Fruit fly (Drosophila melanogaster) whole organism, adult: ENCODE results near the gene PolE1.

Experiments
- CG11617 ChIP-seq: fragments of 200-800 bp; sonication (Bioruptor generic); optimal IDR thresholded peaks from 2 replicates; lab custom pipeline; 2017; ENCODE audit warnings: mild to moderate bottlenecking, missing biosample characterization, missing genetic modification reagents, missing genetic modification characterization
- CG12768 ChIP-seq: fragments of 200-800 bp; sonication (Bioruptor generic); optimal IDR thresholded peaks from 2 replicates; lab custom pipeline; 2017; ENCODE audit warnings: missing biosample characterization, missing genetic modification characterization, mild to moderate bottlenecking, moderate library complexity, missing genetic modification reagents
- CG14711 ChIP-seq: fragments of 200-800 bp; sonication (Bioruptor generic); optimal IDR thresholded peaks from 2 replicates; lab custom pipeline; 2018; ENCODE audit warnings: missing biosample characterization, mild to moderate bottlenecking, missing genetic modification characterization, moderate library complexity
- CG1620 ChIP-seq: fragments of 200-800 bp; sonication (Bioruptor generic); optimal IDR thresholded peaks from 2 replicates; lab custom pipeline; 2016; ENCODE audit warnings: missing biosample characterization, missing genetic modification characterization
- CG33017 ChIP-seq: fragments of 200-800 bp; sonication (Bioruptor generic); optimal IDR thresholded peaks from 2 replicates; lab custom pipeline; 2018; ENCODE audit warnings: missing biosample characterization, mild to moderate bottlenecking, missing genetic modification characterization, moderate library complexity
- CG5204 ChIP-seq: fragments of 200-800 bp; sonication (Bioruptor generic); optimal IDR thresholded peaks from 2 replicates; lab custom pipeline; 2016; ENCODE audit warnings: missing biosample characterization, missing genetic modification characterization
- CG7045 ChIP-seq: fragments of 200-800 bp; sonication (Bioruptor generic); optimal IDR thresholded peaks from 2 replicates; lab custom pipeline; 2017; ENCODE audit warnings: missing biosample characterization, mild to moderate bottlenecking, missing genetic modification characterization
- CG7101 ChIP-seq: fragments of 200-800 bp; sonication (Bioruptor generic); optimal IDR thresholded peaks from 2 replicates; lab custom pipeline; 2018; ENCODE audit warnings: missing biosample characterization, mild to moderate bottlenecking, missing genetic modification characterization, moderate library complexity
- Clk ChIP-seq: fragments of 200-800 bp; sonication (Bioruptor generic); optimal IDR thresholded peaks from 2 replicates; lab custom pipeline; 2017; ENCODE audit warnings: missing biosample characterization, missing genetic modification characterization
- Crg-1 ChIP-seq: fragments of 200-800 bp; sonication (Bioruptor generic); optimal IDR thresholded peaks from 2 replicates; lab custom pipeline; 2016; ENCODE audit warnings: missing biosample characterization, missing genetic modification characterization
- Hr96 ChIP-seq: fragments of 200-800 bp; sonication (Bioruptor generic); optimal IDR thresholded peaks from 2 replicates; lab custom pipeline; 2016; ENCODE audit warnings: missing biosample characterization, missing genetic modification characterization
- Mnt ChIP-seq: fragments of 200-800 bp; sonication (Bioruptor generic); optimal IDR thresholded peaks from 2 replicates; lab custom pipeline; 2016; ENCODE audit warnings: missing biosample characterization, mild to moderate bottlenecking, missing genetic modification characterization
- bab1 ChIP-seq: fragments of 200-800 bp; sonication (Bioruptor generic); optimal IDR thresholded peaks from 3 replicates; lab custom pipeline; 2019; ENCODE audit warnings: missing biosample characterization, mild to moderate bottlenecking, missing genetic modification characterization, moderate library complexity
- cic ChIP-seq: fragments of 200-800 bp; sonication (Bioruptor generic); optimal IDR thresholded peaks from 2 replicates; lab custom pipeline; 2017; ENCODE audit warnings: missing biosample characterization, mild to moderate bottlenecking, missing genetic modification characterization, moderate library complexity
- cnc ChIP-seq, 2 experiments: fragments of >200 bp; optimal IDR thresholded peaks; 2 replicates each; lab custom pipeline; 2017
- kay ChIP-seq: fragments of 200-800 bp; sonication (Bioruptor generic); peaks from one replicate; lab custom pipeline; 2016; ENCODE audit warnings: missing biosample characterization, missing genetic modification characterization, borderline replicate concordance
- ovo ChIP-seq: fragments of 200-800 bp; sonication (Bioruptor generic); optimal IDR thresholded peaks from 2 replicates; lab custom pipeline; 2016; ENCODE audit warnings: missing biosample characterization, missing genetic modification characterization
- pad ChIP-seq: fragments of 200-800 bp; sonication (Bioruptor generic); optimal IDR thresholded peaks from 3 replicates; lab custom pipeline; 2017; ENCODE audit warnings: missing biosample characterization, missing genetic modification characterization, mild to moderate bottlenecking, moderate library complexity, missing genetic modification reagents
- tj ChIP-seq: fragments of 200-800 bp; sonication (Bioruptor generic); optimal IDR thresholded peaks from 3 replicates; lab custom pipeline; 2017; ENCODE audit warnings: missing biosample characterization, mild to moderate bottlenecking, missing genetic modification characterization, moderate library complexity
- toe ChIP-seq: fragments of 200-800 bp; sonication (Bioruptor generic); optimal IDR thresholded peaks from 2 replicates; lab custom pipeline; 2016; ENCODE audit warnings: missing biosample characterization, missing genetic modification characterization

The PolE1 gene

dm6 chr3R:23347432-23348305 is at the start of gene PolE1:
PolE1 (plus strand) TSS chr3R:23348128.
- TF ChIP-seq CG12768: no peak
- TF ChIP-seq Clk (GFP tag; lab: Kevin White, UChicago): no peak
- peak; percentile 22 for TF ChIP-seq CG33017 (tag; lab: Kevin White, UChicago)
- TF ChIP-seq toe (GFP tag; lab: Kevin White, UChicago): peak; percentile 22
- peak; percentile 30 for TF ChIP-seq pad (GFP tag; lab: Kevin White, UChicago)
- TF ChIP-seq CG14711 (tag; lab: Kevin White, UChicago): no peak
- no peak for TF ChIP-seq ovo (GFP tag; lab: Kevin White, UChicago)
- peak; percentile 20 for TF ChIP-seq CG5204 (GFP tag; lab: Kevin White, UChicago)
- TF ChIP-seq CG7101 (tag; lab: Kevin White, UChicago): peak; percentile 44
- no peak for TF ChIP-seq Hr96 (GFP tag; lab: Kevin White, UChicago)
- TF ChIP-seq Mnt (GFP tag; lab: Kevin White, UChicago): peak; percentile 30
- TF ChIP-seq tj (GFP tag; lab: Kevin White, UChicago): no peak
- no peak for TF ChIP-seq CG11617 (GFP tag; lab: Kevin White, UChicago)
- TF ChIP-seq cnc (optimal IDR thresholded peaks at IDR 0.05; lab: Kevin White, UChicago): no peak
- TF ChIP-seq Crg-1 (GFP tag; lab: Kevin White, UChicago): peak; percentile 49
- TF ChIP-seq CG7045 (GFP tag; lab: Kevin White, UChicago): no peak
- TF ChIP-seq cic: no peak
- TF ChIP-seq bab1 (GFP tag; lab: Kevin White, UChicago): no peak
- TF ChIP-seq CG1620 (GFP tag; lab: Kevin White, UChicago): peak; percentile 44
- no peak for TF ChIP-seq kay (GFP tag; lab: Kevin White, UChicago)

DNA sequence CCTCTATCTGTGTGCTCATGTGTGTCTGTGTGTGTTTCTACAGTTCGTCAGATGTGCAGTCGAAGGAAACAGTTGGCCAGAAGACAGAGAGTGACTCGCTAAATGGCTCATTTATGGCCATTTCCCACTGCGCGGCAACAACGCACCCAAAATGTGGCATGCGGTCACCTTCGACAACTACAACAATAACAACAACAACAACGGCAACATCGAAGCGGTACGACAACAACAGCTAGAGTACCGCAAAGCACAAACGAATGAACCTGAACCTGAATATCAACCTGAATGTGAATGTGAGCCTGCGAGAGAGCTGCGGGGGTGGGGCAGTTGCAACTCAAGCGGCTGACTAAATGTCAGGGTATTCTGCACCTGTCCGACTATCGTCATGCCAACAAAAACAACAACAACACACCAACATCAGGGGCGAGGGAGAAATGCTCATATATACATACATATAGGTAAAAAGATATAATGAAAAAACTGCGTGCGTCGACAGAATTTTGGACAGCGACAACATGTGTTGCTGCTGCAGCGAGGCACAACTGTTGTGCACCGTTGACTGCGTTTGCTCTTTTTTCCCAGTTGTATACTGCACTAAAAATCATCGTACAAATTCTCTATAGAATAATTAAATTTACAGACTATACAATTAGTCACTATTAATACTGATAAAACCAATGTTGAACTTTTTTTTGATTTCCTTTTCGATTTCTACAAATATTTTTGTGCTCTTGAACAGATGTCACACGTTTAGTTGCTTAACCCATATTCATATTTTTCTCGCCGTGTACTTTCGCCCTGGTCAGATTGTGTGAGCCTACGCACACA is 47.6 kb upstream of the PolE1 start:
- TF ChIP-seq Mnt (GFP tag; lab: Kevin White, UChicago) (no peak), toe (GFP tag; lab: Kevin White, UChicago) (no peak), cnc (optimal IDR thresholded peaks at IDR 0.05; lab: Kevin White, UChicago) (no peak), bab1 (GFP tag; lab: Kevin White, UChicago) (no peak), tj (GFP tag; lab: Kevin White, UChicago) (no peak), kay (GFP tag; lab: Kevin White, UChicago) (no peak), CG11617 (GFP tag; lab: Kevin White, UChicago) (no peak), CG1620 (GFP tag; lab: Kevin White, UChicago) (no peak), pad (GFP tag; lab: Kevin White, UChicago) (no peak), CG33017 (tag; lab: Kevin White, UChicago) (no peak), cic (no peak)

DNA sequence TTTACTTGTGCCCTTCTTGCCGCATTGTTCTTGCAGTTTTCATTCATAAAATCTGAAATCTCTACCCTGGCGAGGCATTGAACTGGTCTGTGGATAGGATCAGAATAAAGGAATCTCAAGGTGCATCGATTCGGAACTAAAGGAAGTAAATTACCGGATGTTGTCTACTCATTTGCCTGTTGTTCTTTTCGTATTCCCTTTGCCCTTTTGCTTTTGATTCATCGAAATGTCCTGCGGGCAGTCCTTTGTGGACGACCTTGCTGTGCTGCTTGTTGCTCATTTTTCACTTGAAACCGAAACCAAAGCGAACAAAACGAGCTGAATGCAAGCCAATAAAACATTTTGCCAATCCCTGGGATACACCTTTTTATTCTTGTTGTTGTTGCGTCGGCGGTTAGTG is 46.7 kb upstream of the PolE1 start:
- TF ChIP-seq CG14711 (tag; lab: Kevin White, UChicago) (no peak), kay (GFP tag; lab: Kevin White, UChicago) (peak; percentile 59), CG7045 (GFP tag; lab: Kevin White, UChicago) (no peak), Hr96 (GFP tag; lab: Kevin White, UChicago) (no peak)

- TF ChIP-seq CG11617 (GFP tag; lab: Kevin White, UChicago) (no peak), CG33017 (tag; lab: Kevin White, UChicago) (no peak), CG1620 (GFP tag; lab: Kevin White, UChicago) (no peak), CG7101 (tag; lab: Kevin White, UChicago) (no peak), bab1 (GFP tag; lab: Kevin White, UChicago) (no peak), Hr96 (GFP tag; lab: Kevin White, UChicago) (no peak), toe (GFP tag; lab: Kevin White, UChicago) (no peak), Clk (GFP tag; lab: Kevin White, UChicago) (no peak), pad (GFP tag; lab: Kevin White, UChicago) (no peak), tj (GFP tag; lab: Kevin White, UChicago) (no peak), kay (GFP tag; lab: Kevin White, UChicago) (no peak), CG7045 (GFP tag; lab: Kevin White, UChicago) (no peak), cnc (optimal IDR thresholded peaks at IDR 0.05; lab: Kevin White, UChicago) (no peak), CG5204 (GFP tag; lab: Kevin White, UChicago) (no peak), ovo (GFP tag; lab: Kevin White, UChicago) (no peak), Crg-1 (GFP tag; lab: Kevin White, UChicago) (no peak), cic (no peak)
Measured at dm6 chr3R:23302178-23302577, 45.8 kb upstream of the PolE1 start.

DNA sequence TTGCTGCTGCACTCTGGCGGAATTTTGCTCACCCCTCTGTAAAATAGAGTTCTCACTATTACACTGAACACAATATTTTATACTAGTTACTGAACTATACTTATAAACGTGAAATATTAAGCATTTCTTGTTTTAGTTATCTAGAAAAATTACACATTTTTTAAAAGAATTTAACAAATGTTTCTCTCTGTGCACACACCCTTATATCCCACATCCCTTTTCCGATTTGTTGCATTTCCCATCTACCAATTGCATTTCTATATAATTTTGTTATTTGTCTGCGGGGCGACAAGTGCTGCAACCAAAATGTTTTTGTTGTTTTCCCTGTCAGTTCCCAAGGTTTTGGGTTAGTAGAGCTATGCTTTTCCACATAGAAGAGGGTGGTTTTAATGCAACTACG is 44.6 kb upstream of the PolE1 start:
- no peak for TF ChIP-seq Crg-1 (GFP tag; lab: Kevin White, UChicago)
- TF ChIP-seq ovo (GFP tag; lab: Kevin White, UChicago): no peak
- TF ChIP-seq CG11617 (GFP tag; lab: Kevin White, UChicago): no peak
- no peak for TF ChIP-seq tj (GFP tag; lab: Kevin White, UChicago)
- TF ChIP-seq cnc (optimal IDR thresholded peaks at IDR 0.05; lab: Kevin White, UChicago): no peak
- TF ChIP-seq CG1620 (GFP tag; lab: Kevin White, UChicago): no peak
- no peak for TF ChIP-seq pad (GFP tag; lab: Kevin White, UChicago)
- no peak for TF ChIP-seq cic
- no peak for TF ChIP-seq CG33017 (tag; lab: Kevin White, UChicago)
- no peak for TF ChIP-seq CG12768
- no peak for TF ChIP-seq Mnt (GFP tag; lab: Kevin White, UChicago)
